Worm (Caenorhabditis elegans) whole organism, early embryonic: ENCODE results near the gene saeg-2.

Experiments used
- B0310.2 ChIP-seq: sonication (generic microtip); optimal IDR thresholded peaks from 2 replicates; lab custom pipeline; 2016; ENCODE audit warnings: mild to moderate bottlenecking, missing genetic modification characterization, missing compliant biosample characterization
- F13C5.2 ChIP-seq: sonication (generic microtip); optimal IDR thresholded peaks from 2 replicates; lab custom pipeline; 2017; ENCODE audit warnings: mild to moderate bottlenecking, missing genetic modification characterization, inconsistent platforms, missing compliant biosample characterization
- aly-1 ChIP-seq: sonication (generic microtip); optimal IDR thresholded peaks from 2 replicates; lab custom pipeline; 2016; ENCODE audit warnings: missing genetic modification characterization, missing compliant biosample characterization
- ama-1 ChIP-seq: fragments of 150-350 bp; optimal IDR thresholded peaks from 2 replicates; lab custom pipeline; 2014
- ceh-13 ChIP-seq: fragments of 200-800 bp; sonication (Bioruptor generic); optimal IDR thresholded peaks from 2 replicates; lab custom pipeline; 2018; ENCODE audit warnings: mild to moderate bottlenecking, missing genetic modification characterization, missing compliant biosample characterization
- ceh-36 ChIP-seq: sonication (generic microtip); optimal IDR thresholded peaks from 2 replicates; lab custom pipeline; 2016; ENCODE audit warnings: missing genetic modification characterization, inconsistent platforms, missing compliant biosample characterization
- ets-7 ChIP-seq: sonication (generic microtip); optimal IDR thresholded peaks from 2 replicates; lab custom pipeline; 2016; ENCODE audit warnings: missing genotype, missing genetic modification characterization, missing compliant biosample characterization
- flt-1 ChIP-seq: fragments of 200-800 bp; sonication (Bioruptor generic); IDR thresholded peaks from 2 replicates; pipeline ENCODE4 v1.3.6; 2022; ENCODE audit warnings: missing genetic modification characterization, missing compliant biosample characterization
- hmbx-1 ChIP-seq: sonication (generic microtip); optimal IDR thresholded peaks from 2 replicates; lab custom pipeline; 2016; ENCODE audit warnings: mild to moderate bottlenecking, missing genetic modification characterization, missing compliant biosample characterization
- hmg-4 ChIP-seq: fragments of 200-800 bp; sonication (Bioruptor generic); optimal IDR thresholded peaks from 2 replicates; lab custom pipeline; 2018; ENCODE audit warnings: mild to moderate bottlenecking, missing genetic modification characterization, missing compliant biosample characterization
- hnd-1 ChIP-seq: sonication (generic microtip); optimal IDR thresholded peaks from 2 replicates; lab custom pipeline; 2016; ENCODE audit warnings: missing genetic modification characterization, missing compliant biosample characterization
- pes-1 ChIP-seq: fragments of 200-800 bp; sonication (Bioruptor generic); IDR thresholded peaks from 2 replicates; pipeline ENCODE4 v1.3.6; 2022; ENCODE audit warnings: missing genetic modification reagents, missing genetic modification characterization, missing compliant biosample characterization
- scrt-1 ChIP-seq: fragments of 200-800 bp; sonication (Bioruptor generic); IDR thresholded peaks from 2 replicates; pipeline ENCODE4 v1.3.6; 2022; ENCODE audit warnings: missing genetic modification characterization, missing compliant biosample characterization
- sea-1 ChIP-seq: fragments of 200-800 bp; sonication (Bioruptor generic); conservative IDR thresholded peaks from 2 replicates; pipeline ENCODE4 v1.3.6; 2022; ENCODE audit warnings: missing genetic modification characterization, missing compliant biosample characterization
- tbx-11 ChIP-seq: fragments of 200-800 bp; sonication (Bioruptor generic); IDR thresholded peaks from 2 replicates; pipeline ENCODE4 v1.3.6; 2022; ENCODE audit warnings: missing genetic modification characterization, missing compliant biosample characterization
- tbx-37 ChIP-seq: fragments of 200-800 bp; sonication (Bioruptor generic); conservative IDR thresholded peaks from 2 replicates; pipeline ENCODE4 v1.3.6; 2022; ENCODE audit warnings: missing genetic modification reagents, missing genetic modification characterization, missing compliant biosample characterization
- tra-4 ChIP-seq: sonication (generic microtip); optimal IDR thresholded peaks from 2 replicates; lab custom pipeline; 2017; ENCODE audit warnings: missing genetic modification characterization, missing compliant biosample characterization

The saeg-2 gene

DNA sequence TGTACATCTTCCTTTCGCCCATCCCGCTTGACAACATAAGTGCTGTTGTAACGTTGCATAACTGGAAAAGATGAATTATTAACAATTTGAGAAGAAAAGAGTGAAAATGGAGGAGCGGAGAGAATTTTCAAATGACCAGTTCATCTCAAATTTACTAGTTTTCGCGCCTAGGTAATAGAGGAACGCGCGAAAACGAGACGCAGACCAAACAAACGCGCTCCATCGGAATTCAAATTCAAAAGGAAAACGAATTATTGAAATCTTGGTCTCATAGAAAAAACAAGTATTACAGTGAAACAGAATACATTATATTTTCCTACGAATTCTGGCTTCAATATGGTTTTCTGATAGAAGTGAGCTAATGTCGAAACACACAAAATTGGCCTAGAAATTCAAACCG, 12.0 kb upstream of the saeg-2 start:
- TF ChIP-seq ets-7 (tag; lab: Kevin White, UChicago) (no peak), hnd-1 (tag; lab: Kevin White, UChicago) (no peak), B0310.2 (no peak), ceh-36 (tag; lab: Kevin White, UChicago) (no peak), aly-1 (tag; lab: Kevin White, UChicago) (no peak), tbx-11 (no peak), F13C5.2 (tag; lab: Kevin White, UChicago) (no peak), ceh-13 (GFP tag; lab: Kevin White, UChicago) (no peak), hmbx-1 (no peak), flt-1 (GFP tag; lab: Robert Waterston, UW) (no peak), scrt-1 (no peak), pes-1 (no peak)

DNA sequence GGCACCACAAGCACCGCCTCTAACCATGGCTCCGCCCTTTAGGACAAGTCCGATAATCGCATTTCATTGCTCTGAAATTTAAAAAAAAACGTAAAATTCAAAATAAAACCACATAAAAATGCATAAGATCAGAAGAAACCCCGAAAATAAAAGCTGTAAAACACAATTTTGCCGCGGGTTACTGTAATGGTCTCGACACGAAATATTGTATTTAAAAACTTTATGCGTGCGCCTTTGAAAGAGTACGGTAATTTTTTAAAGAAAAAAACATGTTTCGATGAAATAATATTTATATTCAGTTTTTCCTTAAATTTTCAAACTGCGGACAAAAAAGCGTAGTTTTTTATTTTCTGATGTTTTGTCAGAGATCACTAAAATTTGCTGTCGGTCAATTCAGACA, 11.4 kb upstream of the saeg-2 start, which contains the start of gene rnr-1:
rnr-1 (minus strand) TSS at position 77 of the 400 bp plus-strand sequence.
- TF ChIP-seq tbx-11 (no peak), aly-1 (tag; lab: Kevin White, UChicago) (no peak), ets-7 (tag; lab: Kevin White, UChicago) (no peak), hnd-1 (tag; lab: Kevin White, UChicago) (no peak), hmbx-1 (no peak), hmg-4 (no peak), tra-4 (tag; lab: Kevin White, UChicago) (no peak), sea-1 (no peak), F13C5.2 (tag; lab: Kevin White, UChicago) (no peak), ceh-36 (tag; lab: Kevin White, UChicago) (no peak), scrt-1 (no peak)

DNA sequence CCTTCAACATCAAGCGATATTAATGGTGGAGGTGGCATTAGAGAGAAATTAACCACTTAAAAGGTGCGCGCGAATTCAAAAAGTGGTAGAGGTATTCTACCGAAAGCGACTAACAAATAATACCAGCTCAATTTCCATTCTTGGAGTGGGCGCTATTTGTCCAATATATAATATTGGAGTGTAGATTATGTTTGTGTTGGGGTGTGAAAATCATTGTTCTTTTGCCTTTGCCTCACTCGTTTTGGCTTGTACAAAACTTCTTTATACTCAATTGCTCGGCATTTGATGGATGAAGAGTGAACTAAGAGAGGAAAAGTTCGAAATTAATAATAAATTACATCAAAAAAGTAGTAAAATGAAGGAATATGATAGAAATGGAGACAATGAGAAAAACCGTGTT, 9.0 kb upstream of the saeg-2 start, which contains the start of gene T23G5.3:
T23G5.3 (minus strand) TSS at position 101 of the 400 bp plus-strand sequence.
- no peak for TF ChIP-seq tbx-37
- no peak for TF ChIP-seq ceh-36 (tag; lab: Kevin White, UChicago)
- TF ChIP-seq ceh-13 (GFP tag; lab: Kevin White, UChicago) = no peak
- TF ChIP-seq F13C5.2 (tag; lab: Kevin White, UChicago) = no peak
- no peak for TF ChIP-seq hmbx-1
- no peak for TF ChIP-seq aly-1 (tag; lab: Kevin White, UChicago)
- TF ChIP-seq pes-1 = no peak
- no peak for TF ChIP-seq hmg-4
- TF ChIP-seq B0310.2 = no peak
- no peak for TF ChIP-seq sea-1
- TF ChIP-seq tra-4 (tag; lab: Kevin White, UChicago) = no peak
- TF ChIP-seq scrt-1 = no peak
- TF ChIP-seq flt-1 (GFP tag; lab: Robert Waterston, UW) = no peak

ce11 chrIII:9236228-9236627, 3.9 kb upstream of the saeg-2 start, which contains the start of gene T23G5.2:
Gene T23G5.2 (minus strand): TSS chrIII:9236328.
- TF ChIP-seq aly-1 (tag; lab: Kevin White, UChicago) = no peak
- TF ChIP-seq F13C5.2 (tag; lab: Kevin White, UChicago) = no peak
- no peak for TF ChIP-seq ets-7 (tag; lab: Kevin White, UChicago)
- TF ChIP-seq hmbx-1 = no peak
- TF ChIP-seq ceh-36 (tag; lab: Kevin White, UChicago) = no peak
- no peak for TF ChIP-seq ama-1 (lab: Kevin White, UChicago)
- no peak for TF ChIP-seq hnd-1 (tag; lab: Kevin White, UChicago)
- TF ChIP-seq scrt-1 = no peak
- no peak for TF ChIP-seq flt-1 (GFP tag; lab: Robert Waterston, UW)
- TF ChIP-seq sea-1 = no peak
- no peak for TF ChIP-seq tra-4 (tag; lab: Kevin White, UChicago)
- no peak for TF ChIP-seq tbx-37
- TF ChIP-seq pes-1 = no peak
- TF ChIP-seq B0310.2 = no peak
- TF ChIP-seq tbx-11 = no peak

- no peak for TF ChIP-seq F13C5.2 (tag; lab: Kevin White, UChicago)
- TF ChIP-seq ets-7 (tag; lab: Kevin White, UChicago) = no peak
- TF ChIP-seq hmg-4 = no peak
- no peak for TF ChIP-seq ceh-13 (GFP tag; lab: Kevin White, UChicago)
- TF ChIP-seq aly-1 (tag; lab: Kevin White, UChicago) = no peak
- no peak for TF ChIP-seq ceh-36 (tag; lab: Kevin White, UChicago)
- TF ChIP-seq scrt-1 = no peak
- no peak for TF ChIP-seq B0310.2
- no peak for TF ChIP-seq hmbx-1
- no peak for TF ChIP-seq hnd-1 (tag; lab: Kevin White, UChicago)
- TF ChIP-seq flt-1 (GFP tag; lab: Robert Waterston, UW) = no peak
- TF ChIP-seq ama-1 (lab: Kevin White, UChicago) = no peak
- TF ChIP-seq tbx-37 = no peak
- no peak for TF ChIP-seq pes-1
- no peak for TF ChIP-seq tbx-11
Observed at ce11 chrIII:9237626-9238025, 2.5 kb upstream of the saeg-2 start.

ce11 chrIII:9242675-9243074, 2.5 kb downstream of the saeg-2 start, which contains the start of gene dat-1:
Gene dat-1 (plus strand): TSS chrIII:9242975.
- no peak for TF ChIP-seq tbx-11
- TF ChIP-seq ceh-36 (tag; lab: Kevin White, UChicago) = no peak
- no peak for TF ChIP-seq hmbx-1
- no peak for TF ChIP-seq ama-1 (lab: Kevin White, UChicago)
- TF ChIP-seq aly-1 (tag; lab: Kevin White, UChicago) = no peak
- no peak for TF ChIP-seq flt-1 (GFP tag; lab: Robert Waterston, UW)
- no peak for TF ChIP-seq scrt-1

ce11 chrIII:9247221-9247620, 7.1 kb downstream of the saeg-2 start, which contains the start of gene T02C1.1:
Gene T02C1.1 (plus strand): TSS chrIII:9247525.
- peak; percentile 26 for TF ChIP-seq aly-1 (tag; lab: Kevin White, UChicago)
- TF ChIP-seq F13C5.2 (tag; lab: Kevin White, UChicago) = no peak
- no peak for TF ChIP-seq pes-1
- no peak for TF ChIP-seq flt-1 (GFP tag; lab: Robert Waterston, UW)
- TF ChIP-seq sea-1 = no peak
- TF ChIP-seq hmbx-1 = no peak
- TF ChIP-seq ceh-36 (tag; lab: Kevin White, UChicago) = no peak
- no peak for TF ChIP-seq tra-4 (tag; lab: Kevin White, UChicago)

DNA sequence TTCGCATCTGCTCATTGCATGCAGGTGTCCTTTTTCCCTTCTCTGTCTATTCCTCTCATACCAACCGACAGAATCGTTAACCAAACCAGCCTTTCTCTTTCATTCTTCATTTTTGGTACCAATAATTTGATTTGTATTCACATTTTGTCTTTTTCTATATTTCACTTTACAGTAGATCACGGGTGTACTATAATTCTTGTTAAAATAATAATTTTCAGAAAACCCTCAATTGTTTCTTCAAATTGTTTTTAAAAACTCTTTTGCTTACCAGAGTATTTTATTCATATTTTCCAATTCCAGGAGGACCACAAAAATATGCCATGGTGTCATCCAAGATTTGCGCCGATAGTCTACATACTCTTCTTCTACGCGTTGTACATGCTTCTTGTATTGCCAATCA, 10.6 kb downstream of the saeg-2 start, which contains the start of gene T02C1.2:
T02C1.2 (plus strand) TSS at position 301 of the 400 bp plus-strand sequence.
- TF ChIP-seq hmbx-1 (no peak), ama-1 (lab: Kevin White, UChicago) (no peak), tra-4 (tag; lab: Kevin White, UChicago) (no peak), ets-7 (tag; lab: Kevin White, UChicago) (no peak), scrt-1 (no peak), hmg-4 (no peak), pes-1 (no peak), ceh-36 (tag; lab: Kevin White, UChicago) (no peak), tbx-11 (no peak), flt-1 (GFP tag; lab: Robert Waterston, UW) (no peak), ceh-13 (GFP tag; lab: Kevin White, UChicago) (no peak), B0310.2 (no peak), aly-1 (tag; lab: Kevin White, UChicago) (no peak), F13C5.2 (tag; lab: Kevin White, UChicago) (no peak), sea-1 (no peak)
